Worm (Caenorhabditis elegans): ENCODE measurements around the gene W06H8.2.

DNA sequence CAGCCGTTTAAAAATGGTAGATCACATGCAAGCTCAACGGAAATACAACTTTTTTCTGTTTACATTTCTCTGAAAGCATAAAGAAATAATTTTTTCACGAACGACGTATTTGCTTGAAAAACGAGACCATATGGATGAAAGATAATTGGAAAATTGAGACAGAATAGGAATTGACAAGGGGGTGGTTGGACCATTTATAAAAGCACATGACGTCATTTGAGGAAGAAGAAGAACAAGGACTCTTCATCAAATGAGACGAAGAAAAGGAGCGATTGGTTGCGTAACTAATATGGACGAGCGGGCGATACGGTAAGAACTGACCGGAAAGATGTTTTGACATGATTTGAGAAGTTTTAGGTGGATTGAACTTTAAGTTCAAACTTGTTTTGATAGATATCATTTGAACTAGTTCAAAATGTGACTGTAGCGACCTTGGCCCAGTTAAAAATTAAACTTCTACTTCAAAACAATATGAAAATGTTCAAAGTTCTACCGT, 21.9 kb downstream of the W06H8.2 start:
- no peak for TF ChIP-seq ceh-58 (GFP tag; IDR thresholded peaks at IDR 0.05)
- TF ChIP-seq unc-62 (GFP tag; optimal IDR thresholded peaks at IDR 0.05) = no peak
- no peak for TF ChIP-seq snpc-4 (GFP tag; optimal IDR thresholded peaks at IDR 0.05)
- no peak for TF ChIP-seq snpc-4 (tag; optimal IDR thresholded peaks at IDR 0.05)
- no peak for TF ChIP-seq hlh-26 (GFP tag; conservative IDR thresholded peaks at IDR 0.05)
- TF ChIP-seq nhr-90 (tag; optimal IDR thresholded peaks at IDR 0.05) = no peak
- TF ChIP-seq efl-1 (GFP tag; optimal IDR thresholded peaks at IDR 0.05) = no peak
- TF ChIP-seq nfya-1 (tag; optimal IDR thresholded peaks at IDR 0.05; ENCODE audit: borderline replicate concordance, insufficient read depth) = no peak
- no peak for TF ChIP-seq somi-1 (GFP tag; optimal IDR thresholded peaks at IDR 0.05)
- TF ChIP-seq pha-4 (tag; optimal IDR thresholded peaks at IDR 0.05) = no peak
- no peak for TF ChIP-seq C06A6.2 (GFP tag; conservative IDR thresholded peaks at IDR 0.05)
- TF ChIP-seq hlh-12 (tag; optimal IDR thresholded peaks at IDR 0.05) = no peak
- TF ChIP-seq lir-1 (GFP tag; conservative IDR thresholded peaks at IDR 0.05) = no peak
- no peak for TF ChIP-seq rec-8 (tag; optimal IDR thresholded peaks at IDR 0.05)
- TF ChIP-seq egrh-3 (GFP tag; IDR thresholded peaks at IDR 0.05) = no peak
